Worm (Caenorhabditis elegans) whole organism, L4 larva: ENCODE results near the gene csn-3.

Experiments
- aha-1 ChIP-seq: fragments of 150-350 bp; peaks from one replicate; lab custom pipeline; 2014; ENCODE audit warnings: missing biosample characterization, missing genetic modification characterization
- aly-2 ChIP-seq: sonication (generic microtip); optimal IDR thresholded peaks from 2 replicates; lab custom pipeline; 2018; ENCODE audit warnings: missing biosample characterization, missing genetic modification characterization
- ceh-82 ChIP-seq: sonication (generic microtip); optimal IDR thresholded peaks from 2 replicates; lab custom pipeline; 2017; ENCODE audit warnings: missing biosample characterization, missing genetic modification characterization
- mdl-1 ChIP-seq, 2 experiments: fragments of 150-350 bp in 1 of 2; sonication (generic microtip) in 1 of 2; optimal IDR thresholded peaks; 2 replicates each; lab custom pipeline; 2014 to 2017; ENCODE audit warnings: missing biosample characterization in 2 of 2, missing genetic modification characterization in 2 of 2
- nhr-48 ChIP-seq: sonication (generic microtip); optimal IDR thresholded peaks from 2 replicates; lab custom pipeline; 2016; ENCODE audit warnings: mild to moderate bottlenecking, missing genetic modification characterization, missing compliant biosample characterization
- nhr-76 ChIP-seq: fragments of 150-350 bp; optimal IDR thresholded peaks from 2 replicates; lab custom pipeline; 2014; ENCODE audit warnings: missing biosample characterization, missing genetic modification characterization
- pha-4 ChIP-seq, 2 experiments: fragments of 150-350 bp in 1 of 2; fragments of 200-800 bp in 1 of 2; sonication (Bioruptor generic) in 1 of 2; IDR thresholded peaks in 1 of 2; optimal IDR thresholded peaks in 1 of 2; 2 replicates each; pipeline versions ENCODE4 v1.3.6 to Lab custom; 2014 to 2022; ENCODE audit warnings: missing genetic modification characterization in 2 of 2, missing genetic modification reagents in 2 of 2, missing biosample characterization in 1 of 2, missing compliant biosample characterization in 1 of 2
- zip-2 ChIP-seq: fragments of 150-350 bp; optimal IDR thresholded peaks from 2 replicates; lab custom pipeline; 2014; ENCODE audit warnings: missing biosample characterization, missing genetic modification characterization

DNA sequence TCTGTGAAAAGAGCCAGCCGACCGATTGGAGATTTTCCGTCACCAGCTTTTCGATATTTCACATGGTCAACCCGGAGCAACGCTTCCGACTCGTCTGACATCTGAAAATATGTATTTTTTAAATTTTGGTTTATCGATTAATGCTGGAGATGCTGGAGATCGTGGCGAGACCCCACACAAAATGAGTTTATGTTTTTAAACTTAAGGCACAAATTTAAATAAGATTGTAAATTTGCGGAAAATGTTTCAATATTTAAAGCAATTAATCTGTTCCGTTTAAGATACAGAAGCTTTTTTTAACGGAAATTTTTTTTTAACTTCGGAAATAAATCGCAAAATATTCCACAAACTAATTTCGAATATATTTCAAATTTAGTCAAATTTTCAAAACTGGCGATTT is 37.1 kb downstream of the csn-3 start, which contains the start of gene gtf-2H1:
- TF ChIP-seq aly-2 (tag; lab: Kevin White, UChicago) (no peak), zip-2 (tag; lab: Kevin White, UChicago) (no peak), pha-4 (GFP tag; IDR thresholded peaks at IDR 0.05; lab: Robert Waterston, UW) (no peak), pha-4 (tag; optimal IDR thresholded peaks at IDR 0.05; lab: Kevin White, UChicago) (no peak), nhr-76 (tag; lab: Kevin White, UChicago) (no peak), aha-1 (tag; lab: Kevin White, UChicago) (no peak), nhr-48 (tag; lab: Kevin White, UChicago) (no peak), ceh-82 (tag; lab: Kevin White, UChicago) (no peak), mdl-1 (tag; optimal IDR thresholded peaks at IDR 0.05; lab: Kevin White, UChicago) (no peak)
